Fruit fly (Drosophila melanogaster) whole organism, embryonic: ENCODE results near the gene Hat1.

Experiments
- Bgb ChIP-seq: fragments of 200-800 bp; sonication (Bioruptor generic); IDR thresholded peaks from 2 replicates; pipeline ENCODE4 v1.3.6; 2022; ENCODE audit warnings: missing biosample characterization, missing genetic modification characterization; ENCODE audit not compliant: partially characterized antibody
- CG10147 ChIP-seq: fragments of 200-800 bp; sonication (Bioruptor generic); optimal IDR thresholded peaks from 2 replicates; lab custom pipeline; 2019; ENCODE audit warnings: missing biosample characterization, mild to moderate bottlenecking, missing genetic modification characterization, moderate library complexity
- CG10274 ChIP-seq: fragments of 200-800 bp; sonication (Bioruptor generic); optimal IDR thresholded peaks from 3 replicates; lab custom pipeline; 2017; ENCODE audit warnings: missing biosample characterization, mild to moderate bottlenecking, missing genetic modification characterization
- CG10565 ChIP-seq: fragments of 200-800 bp; sonication (Bioruptor generic); optimal IDR thresholded peaks from 3 replicates; lab custom pipeline; 2016; ENCODE audit warnings: missing biosample characterization, mild to moderate bottlenecking, missing genetic modification characterization
- CG10654 ChIP-seq: fragments of 200-800 bp; sonication (Bioruptor generic); optimal IDR thresholded peaks from 2 replicates; lab custom pipeline; 2016; ENCODE audit warnings: missing biosample characterization, missing genetic modification characterization
- CG10959 ChIP-seq: fragments of 200-800 bp; sonication (Bioruptor generic); IDR thresholded peaks from 2 replicates; pipeline ENCODE4 v1.3.6; 2022; ENCODE audit warnings: missing biosample characterization, missing genetic modification characterization
- CG16815 ChIP-seq: fragments of 200-800 bp; sonication (Bioruptor generic); optimal IDR thresholded peaks from 3 replicates; lab custom pipeline; 2017; ENCODE audit warnings: missing biosample characterization, mild to moderate bottlenecking, missing genetic modification characterization
- CG17186 ChIP-seq: fragments of 200-800 bp; sonication (Bioruptor generic); optimal IDR thresholded peaks from 3 replicates; lab custom pipeline; 2017; ENCODE audit warnings: missing biosample characterization, missing genetic modification reagents, missing genetic modification characterization
- CG18619 ChIP-seq: fragments of 200-800 bp; sonication (Bioruptor generic); optimal IDR thresholded peaks from 3 replicates; lab custom pipeline; 2017; ENCODE audit warnings: missing biosample characterization, mild to moderate bottlenecking, missing genetic modification characterization
- CG2116 ChIP-seq: fragments of 200-800 bp; sonication (Bioruptor generic); optimal IDR thresholded peaks from 3 replicates; lab custom pipeline; 2018; ENCODE audit warnings: missing biosample characterization, mild to moderate bottlenecking, missing genetic modification characterization
- CG2202 ChIP-seq: fragments of 200-800 bp; sonication (Bioruptor generic); optimal IDR thresholded peaks from 2 replicates; lab custom pipeline; 2018; ENCODE audit warnings: missing biosample characterization, mild to moderate bottlenecking, missing genetic modification characterization
- CG32532 ChIP-seq: fragments of 200-800 bp; sonication (Bioruptor generic); IDR thresholded peaks from 2 replicates; pipeline ENCODE4 v1.3.6; 2022; ENCODE audit warnings: missing biosample characterization, missing genetic modification characterization
- CG3407 ChIP-seq: fragments of 200-800 bp; sonication (Bioruptor generic); optimal IDR thresholded peaks from 2 replicates; lab custom pipeline; 2018; ENCODE audit warnings: missing biosample characterization, mild to moderate bottlenecking, missing genetic modification characterization
- CG3838 ChIP-seq: fragments of 200-800 bp; sonication (Bioruptor generic); optimal IDR thresholded peaks from 3 replicates; lab custom pipeline; 2016; ENCODE audit warnings: missing biosample characterization, missing genetic modification characterization
- CG3847 ChIP-seq: fragments of 200-800 bp; sonication (Bioruptor generic); IDR thresholded peaks from 2 replicates; pipeline ENCODE4 v1.3.6; 2022; ENCODE audit warnings: missing biosample characterization, missing genetic modification characterization
- CG4404 ChIP-seq: fragments of 200-800 bp; sonication (Bioruptor generic); IDR thresholded peaks from 2 replicates; pipeline ENCODE4 v1.3.6; 2022; ENCODE audit warnings: missing biosample characterization, missing genetic modification characterization
- CG6689 ChIP-seq: fragments of 200-800 bp; sonication (Bioruptor generic); IDR thresholded peaks from 2 replicates; pipeline ENCODE4 v1.3.6; 2022; ENCODE audit warnings: missing biosample characterization, missing genetic modification characterization
- CG7786 ChIP-seq: fragments of 200-800 bp; sonication (Bioruptor generic); optimal IDR thresholded peaks from 2 replicates; lab custom pipeline; 2016; ENCODE audit warnings: missing biosample characterization, missing genetic modification characterization
- CG8765 ChIP-seq: fragments of 200-800 bp; sonication (Bioruptor generic); IDR thresholded peaks from 2 replicates; pipeline ENCODE4 v1.3.6; 2022; ENCODE audit warnings: missing biosample characterization, missing genetic modification characterization
- CG8924 ChIP-seq: fragments of 200-800 bp; optimal IDR thresholded peaks from 3 replicates; lab custom pipeline; 2019; ENCODE audit warnings: missing biosample characterization, mild to moderate bottlenecking, missing genetic modification characterization, moderate library complexity
- E2f1 ChIP-seq: fragments of 200-800 bp; sonication (Bioruptor generic); IDR thresholded peaks from 2 replicates; pipeline ENCODE4 v1.3.6; 2022; ENCODE audit warnings: missing biosample characterization, missing genetic modification characterization
- Fer3 ChIP-seq: fragments of 200-800 bp; sonication (Bioruptor generic); optimal IDR thresholded peaks from 2 replicates; lab custom pipeline; 2018; ENCODE audit warnings: missing biosample characterization, mild to moderate bottlenecking, missing genetic modification characterization, moderate library complexity
- Hmx ChIP-seq: fragments of 200-800 bp; sonication (Bioruptor generic); optimal IDR thresholded peaks from 2 replicates; lab custom pipeline; 2016; ENCODE audit warnings: missing biosample characterization, missing genetic modification characterization
- Hr51 ChIP-seq, 2 experiments: fragments of 200-800 bp; sonication (Bioruptor generic); optimal IDR thresholded peaks; 2 replicates in 1 of 2; 3 replicates in 1 of 2; lab custom pipeline; 2016 to 2018; ENCODE audit warnings: missing biosample characterization in 2 of 2, missing genetic modification characterization in 2 of 2, mild to moderate bottlenecking in 1 of 2, moderate library complexity in 1 of 2
- MBD-R2 ChIP-seq: fragments of 200-800 bp; sonication (Bioruptor generic); IDR thresholded peaks from 2 replicates; pipeline ENCODE4 v1.3.6; 2022; ENCODE audit warnings: missing biosample characterization, missing genetic modification characterization
- MTF-1 ChIP-seq: fragments of 200-800 bp; sonication (Bioruptor generic); optimal IDR thresholded peaks from 2 replicates; lab custom pipeline; 2018; ENCODE audit warnings: missing biosample characterization, mild to moderate bottlenecking, missing genetic modification characterization, borderline replicate concordance
- NC2α ChIP-seq: fragments of 200-800 bp; sonication (Bioruptor generic); optimal IDR thresholded peaks from 2 replicates; lab custom pipeline; 2016; ENCODE audit warnings: missing biosample characterization, missing genetic modification characterization
- NFAT ChIP-seq: fragments of 200-800 bp; sonication (Bioruptor generic); IDR thresholded peaks from 2 replicates; pipeline ENCODE4 v1.3.6; 2022; ENCODE audit warnings: missing biosample characterization, missing genetic modification characterization
- Neu2 ChIP-seq: fragments of 200-800 bp; sonication (Bioruptor generic); optimal IDR thresholded peaks from 3 replicates; lab custom pipeline; 2016; ENCODE audit warnings: missing biosample characterization, missing genetic modification characterization, borderline replicate concordance
- Rfx ChIP-seq: fragments of 200-800 bp; sonication (Bioruptor generic); IDR thresholded peaks from 2 replicates; pipeline ENCODE4 v1.3.6; 2022; ENCODE audit warnings: missing biosample characterization, missing genetic modification characterization
- Sin3A ChIP-seq: fragments of >200 bp; optimal IDR thresholded peaks from 2 replicates; lab custom pipeline; 2018
- TFAM ChIP-seq: fragments of 200-800 bp; sonication (Bioruptor generic); optimal IDR thresholded peaks from 2 replicates; lab custom pipeline; 2017; ENCODE audit warnings: missing biosample characterization, missing genetic modification characterization, inconsistent platforms
- abd-A ChIP-seq: fragments of 200-800 bp; sonication (Bioruptor generic); optimal IDR thresholded peaks from 3 replicates; lab custom pipeline; 2019; ENCODE audit warnings: missing biosample characterization, mild to moderate bottlenecking, missing genetic modification characterization, moderate library complexity
- ash1 ChIP-seq: fragments of 200-800 bp; sonication (Bioruptor generic); optimal IDR thresholded peaks from 2 replicates; lab custom pipeline; 2018; ENCODE audit warnings: missing biosample characterization, mild to moderate bottlenecking, missing genetic modification characterization
- cas ChIP-seq: fragments of 200-800 bp; sonication (Bioruptor generic); IDR thresholded peaks from 2 replicates; pipeline ENCODE4 v1.3.6; 2022; ENCODE audit warnings: missing biosample characterization, missing genetic modification characterization
- dimm ChIP-seq: fragments of 200-800 bp; sonication (Bioruptor generic); IDR thresholded peaks from 2 replicates; pipeline ENCODE4 v1.3.6; 2022; ENCODE audit warnings: missing biosample characterization, missing genetic modification characterization
- dysf ChIP-seq: fragments of 200-800 bp; sonication (Bioruptor generic); IDR thresholded peaks from 3 replicates; pipeline ENCODE4 v1.3.6; 2022; ENCODE audit warnings: missing biosample characterization, missing genetic modification characterization
- emc ChIP-seq: fragments of 200-800 bp; sonication (Bioruptor generic); optimal IDR thresholded peaks from 2 replicates; lab custom pipeline; 2016; ENCODE audit warnings: missing biosample characterization, missing genetic modification characterization
- kah ChIP-seq: fragments of 200-800 bp; sonication (Bioruptor generic); optimal IDR thresholded peaks from 2 replicates; lab custom pipeline; 2018; ENCODE audit warnings: missing biosample characterization, mild to moderate bottlenecking, missing genetic modification characterization
- knrl ChIP-seq: fragments of 200-800 bp; sonication (Bioruptor generic); IDR thresholded peaks from 3 replicates; pipeline ENCODE4 v1.3.6; 2022; ENCODE audit warnings: missing biosample characterization, missing genetic modification characterization; ENCODE audit not compliant: partially characterized antibody
- org-1 ChIP-seq: fragments of 200-800 bp; sonication (Bioruptor generic); optimal IDR thresholded peaks from 2 replicates; lab custom pipeline; 2017; ENCODE audit warnings: missing biosample characterization, missing genetic modification characterization
- pho ChIP-seq: fragments of 200-800 bp; sonication (Bioruptor generic); optimal IDR thresholded peaks from 2 replicates; lab custom pipeline; 2016; ENCODE audit warnings: missing biosample characterization, missing genetic modification characterization
- phol ChIP-seq: fragments of 200-800 bp; sonication (Bioruptor generic); optimal IDR thresholded peaks from 3 replicates; lab custom pipeline; 2018; ENCODE audit warnings: missing biosample characterization, mild to moderate bottlenecking, missing genetic modification characterization, moderate library complexity
- repo ChIP-seq: fragments of 200-800 bp; sonication (Bioruptor generic); optimal IDR thresholded peaks from 2 replicates; lab custom pipeline; 2016; ENCODE audit warnings: missing biosample characterization, missing genetic modification characterization
- row ChIP-seq: fragments of 200-800 bp; sonication (Bioruptor generic); IDR thresholded peaks from 3 replicates; pipeline ENCODE4 v1.3.6; 2022; ENCODE audit warnings: missing biosample characterization, missing genetic modification characterization
- ssp ChIP-seq: fragments of 200-800 bp; sonication (Bioruptor generic); IDR thresholded peaks from 2 replicates; pipeline ENCODE4 v1.3.6; 2022; ENCODE audit warnings: missing biosample characterization, missing genetic modification characterization
- tio ChIP-seq: fragments of 200-800 bp; sonication (Bioruptor generic); optimal IDR thresholded peaks from 2 replicates; lab custom pipeline; 2017; ENCODE audit warnings: missing biosample characterization, missing genetic modification characterization, inconsistent platforms
- tx ChIP-seq: fragments of 200-800 bp; sonication (Bioruptor generic); optimal IDR thresholded peaks from 2 replicates; lab custom pipeline; 2016; ENCODE audit warnings: missing biosample characterization, missing genetic modification characterization
- zfh2 ChIP-seq: fragments of 200-800 bp; sonication (Bioruptor generic); optimal IDR thresholded peaks from 2 replicates; lab custom pipeline; 2016; ENCODE audit warnings: missing biosample characterization, missing genetic modification characterization

Hat1 gene

dm6 chr3R:5778731-5779593 lies 10.2 kb downstream of the Hat1 start, which contains the start of gene jagn (continued):
- TF ChIP-seq CG10565: no peak
- TF ChIP-seq CG2202 (tag; lab: Kevin White, UChicago): no peak
- TF ChIP-seq CG6689 (GFP tag; lab: Robert Waterston, UW): peak; percentile 36; the same call in 1 of the 2 replicates
- peak; percentile 75 for TF ChIP-seq CG32532 (GFP tag; lab: Robert Waterston, UW)
- TF ChIP-seq Sin3A: peak; percentile 75
- TF ChIP-seq dimm (GFP tag; lab: Robert Waterston, UW): no peak
- TF ChIP-seq CG10147 (GFP tag; lab: Kevin White, UChicago): no peak
- TF ChIP-seq abd-A (tag; lab: Kevin White, UChicago): peak; percentile 81
- TF ChIP-seq org-1 (GFP tag; lab: Kevin White, UChicago): no peak
- TF ChIP-seq phol (tag; lab: Kevin White, UChicago): peak; percentile 49
- no peak for TF ChIP-seq kah (GFP tag; lab: Kevin White, UChicago)
- no peak for TF ChIP-seq ash1 (GFP tag; lab: Kevin White, UChicago)
- TF ChIP-seq zfh2 (GFP tag; lab: Kevin White, UChicago): peak; percentile 72
- peak; percentile 59 for TF ChIP-seq CG7786 (GFP tag; lab: Kevin White, UChicago)
- TF ChIP-seq CG4404: peak; percentile 28; the same call in 1 of the 2 replicates
- peak; percentile 53 for TF ChIP-seq ssp (GFP tag; lab: Robert Waterston, UW)
- TF ChIP-seq E2f1: peak; percentile 58
- no peak for TF ChIP-seq TFAM (GFP tag; lab: Kevin White, UChicago)
- TF ChIP-seq CG18619 (GFP tag; lab: Kevin White, UChicago): peak; percentile 53
- TF ChIP-seq MBD-R2: peak; percentile 80
- TF ChIP-seq Bgb (GFP tag; lab: Robert Waterston, UW): peak; percentile 100
- no peak for TF ChIP-seq CG10959 (GFP tag; lab: Robert Waterston, UW)
- peak; percentile 61 for TF ChIP-seq CG3838 (GFP tag; lab: Kevin White, UChicago)
- TF ChIP-seq CG10654: no peak
- TF ChIP-seq repo (GFP tag; lab: Kevin White, UChicago): peak; percentile 36
- no peak for TF ChIP-seq CG3407 (GFP tag; lab: Kevin White, UChicago)
- peak; percentile 63; the same call in 2 of the 3 replicates for TF ChIP-seq dysf (GFP tag; lab: Robert Waterston, UW)
- no peak for TF ChIP-seq cas (GFP tag; lab: Robert Waterston, UW)
- peak; percentile 57; the same call in 1 of the 2 replicates for TF ChIP-seq CG8765 (GFP tag; lab: Robert Waterston, UW)
- no peak for TF ChIP-seq Neu2 (GFP tag; lab: Kevin White, UChicago)
- peak; percentile 73 for TF ChIP-seq CG8924 (tag; lab: Kevin White, UChicago)
- peak; percentile 48 for TF ChIP-seq tx (GFP tag; lab: Kevin White, UChicago)
- TF ChIP-seq CG17186 (GFP tag; lab: Kevin White, UChicago): peak; percentile 87
- TF ChIP-seq NC2α (GFP tag; lab: Kevin White, UChicago): no peak
- peak; percentile 100 for TF ChIP-seq knrl (GFP tag; lab: Robert Waterston, UW)
- no peak for TF ChIP-seq Hmx
- peak; percentile 81 for TF ChIP-seq pho (GFP tag; lab: Kevin White, UChicago)
- peak; percentile 83 for TF ChIP-seq CG3847 (GFP tag; lab: Robert Waterston, UW)
- TF ChIP-seq NFAT (GFP tag; lab: Robert Waterston, UW): peak; percentile 91
- peak; percentile 65 for TF ChIP-seq MTF-1 (GFP tag; lab: Kevin White, UChicago)
- peak; percentile 35 to 69 for TF ChIP-seq Hr51 (GFP tag; optimal IDR thresholded peaks at IDR 0.05; lab: Kevin White, UChicago)
- peak; percentile 24 for TF ChIP-seq emc (GFP tag; lab: Kevin White, UChicago)
- no peak for TF ChIP-seq tio (GFP tag; lab: Kevin White, UChicago)
- peak; percentile 90 for TF ChIP-seq Rfx (GFP tag; lab: Robert Waterston, UW)
- peak; percentile 71 for TF ChIP-seq row (GFP tag; lab: Robert Waterston, UW)
- no peak for TF ChIP-seq CG16815
- TF ChIP-seq CG2116 (GFP tag; lab: Kevin White, UChicago): peak; percentile 76
- no peak for TF ChIP-seq CG10274
- peak; percentile 62 for TF ChIP-seq Fer3 (tag; lab: Kevin White, UChicago)
